Worm (Caenorhabditis elegans) whole organism, L1 larva: Measurements from ENCODE around the gene jud-4.

Experiments
- dsc-1 ChIP-seq: sonication (generic microtip); optimal IDR thresholded peaks from 2 replicates; lab custom pipeline; 2016; ENCODE audit warnings: mild to moderate bottlenecking, missing genetic modification characterization, missing compliant biosample characterization
- elt-2 ChIP-seq: sonication (generic microtip); optimal IDR thresholded peaks from 2 replicates; lab custom pipeline; 2016; ENCODE audit warnings: missing genetic modification characterization, mild to moderate bottlenecking, inconsistent platforms, missing compliant biosample characterization, missing genetic modification reagents
- elt-3 ChIP-seq, 6 experiments: fragments of 150-350 bp in 1 of 6; sonication (generic microtip); optimal IDR thresholded peaks; 2 replicates each; lab custom pipeline; 2017 to 2018; ENCODE audit warnings: missing biosample characterization in 6 of 6, missing genetic modification characterization in 6 of 6, inconsistent platforms in 1 of 6
- ets-5 ChIP-seq: fragments of 200-800 bp; sonication (Bioruptor generic); IDR thresholded peaks from 2 replicates; pipeline ENCODE4 v1.3.6; 2022; ENCODE audit warnings: missing genetic modification characterization, missing compliant biosample characterization
- fos-1 ChIP-seq: fragments of 150-350 bp; optimal IDR thresholded peaks from 2 replicates; lab custom pipeline; 2014; ENCODE audit warnings: missing biosample characterization, missing genetic modification characterization
- lin-39 ChIP-seq: fragments of 150-350 bp; optimal IDR thresholded peaks from 2 replicates; lab custom pipeline; 2014; ENCODE audit warnings: missing biosample characterization, missing genetic modification reagents, missing genetic modification characterization
- nhr-19 ChIP-seq: fragments of 200-800 bp; sonication (Bioruptor generic); conservative IDR thresholded peaks from 2 replicates; pipeline ENCODE4 v1.3.6; 2022; ENCODE audit warnings: missing genetic modification characterization, missing compliant biosample characterization
- pqm-1 ChIP-seq: sonication (generic microtip); optimal IDR thresholded peaks from 3 replicates; lab custom pipeline; 2017; ENCODE audit warnings: missing biosample characterization, missing genetic modification characterization
- snpc-4 ChIP-seq: fragments of 150-350 bp; optimal IDR thresholded peaks from 2 replicates; lab custom pipeline; 2014; ENCODE audit warnings: missing biosample characterization, missing genetic modification characterization
- sox-4 ChIP-seq: sonication (generic microtip); optimal IDR thresholded peaks from 2 replicates; lab custom pipeline; 2016; ENCODE audit warnings: missing genetic modification characterization, missing compliant biosample characterization
- tbx-2 ChIP-seq: sonication (generic microtip); optimal IDR thresholded peaks from 2 replicates; lab custom pipeline; 2016; ENCODE audit warnings: missing genetic modification characterization, missing compliant biosample characterization
- unc-62 ChIP-seq: fragments of 150-350 bp; optimal IDR thresholded peaks from 2 replicates; lab custom pipeline; 2014; ENCODE audit warnings: missing biosample characterization, missing genetic modification reagents, missing genetic modification characterization
- zip-4 ChIP-seq: fragments of 200-800 bp; sonication (Bioruptor generic); optimal IDR thresholded peaks from 2 replicates; lab custom pipeline; 2018; ENCODE audit warnings: mild to moderate bottlenecking, missing genetic modification characterization, moderate library complexity, missing compliant biosample characterization

- no peak for TF ChIP-seq lin-39 (tag; lab: Kevin White, UChicago)
- TF ChIP-seq fos-1 (tag; lab: Kevin White, UChicago) = no peak
- no peak for TF ChIP-seq pqm-1
- TF ChIP-seq sox-4 (tag; lab: Kevin White, UChicago) = no peak
- no peak for TF ChIP-seq dsc-1 (tag; lab: Kevin White, UChicago)
- TF ChIP-seq ets-5 (GFP tag; lab: Robert Waterston, UW) = no peak
- no peak for TF ChIP-seq zip-4 (GFP tag; lab: Kevin White, UChicago)
- no peak for TF ChIP-seq tbx-2
- TF ChIP-seq elt-2 = no peak
- no peak for TF ChIP-seq unc-62 (GFP tag; lab: Kevin White, UChicago)
- TF ChIP-seq snpc-4 (tag; lab: Kevin White, UChicago) = no peak
- TF ChIP-seq elt-3 (tag; optimal IDR thresholded peaks at IDR 0.05; lab: Kevin White, UChicago) = no peak
- no peak for TF ChIP-seq nhr-19
Observed at ce11 chrX:15246182-15246581, 37.7 kb upstream of the jud-4 start, which contains the start of gene piki-1.
